Fruit fly (Drosophila melanogaster) whole organism, embryonic: Measurements from ENCODE around the gene dysf.

ENCODE experiments used
- B-H1 ChIP-seq: fragments of 200-800 bp; sonication (Bioruptor generic); IDR thresholded peaks from 3 replicates; pipeline ENCODE4 v1.3.6; 2022; ENCODE audit warnings: missing biosample characterization, missing genetic modification characterization
- CG10654 ChIP-seq: fragments of 200-800 bp; sonication (Bioruptor generic); optimal IDR thresholded peaks from 2 replicates; lab custom pipeline; 2016; ENCODE audit warnings: missing biosample characterization, missing genetic modification characterization
- CG11085 ChIP-seq: fragments of 200-800 bp; sonication (Bioruptor generic); IDR thresholded peaks from 2 replicates; pipeline ENCODE4 v1.3.6; 2022; ENCODE audit warnings: missing biosample characterization, missing genetic modification characterization
- CG1233 ChIP-seq: fragments of 200-800 bp; sonication (Bioruptor generic); optimal IDR thresholded peaks from 4 replicates; lab custom pipeline; 2018; ENCODE audit warnings: missing biosample characterization, mild to moderate bottlenecking, missing genetic modification characterization
- CG13424 ChIP-seq: fragments of 200-800 bp; sonication (Bioruptor generic); optimal IDR thresholded peaks from 2 replicates; lab custom pipeline; 2019; ENCODE audit warnings: missing biosample characterization, mild to moderate bottlenecking, missing genetic modification characterization, moderate library complexity
- CG14860 ChIP-seq: fragments of 200-800 bp; sonication (Bioruptor generic); IDR thresholded peaks from 3 replicates; pipeline ENCODE4 v1.3.6; 2022; ENCODE audit warnings: missing biosample characterization, missing genetic modification characterization; ENCODE audit not compliant: partially characterized antibody
- CG15269 ChIP-seq: fragments of 200-800 bp; sonication (Bioruptor generic); optimal IDR thresholded peaks from 2 replicates; lab custom pipeline; 2018; ENCODE audit warnings: missing biosample characterization, mild to moderate bottlenecking, missing genetic modification characterization, moderate library complexity
- CG15601 ChIP-seq: fragments of 200-800 bp; sonication (Bioruptor generic); optimal IDR thresholded peaks from 3 replicates; lab custom pipeline; 2019; ENCODE audit warnings: missing biosample characterization, mild to moderate bottlenecking, missing genetic modification characterization, moderate library complexity
- CG1603 ChIP-seq: fragments of 200-800 bp; sonication (Bioruptor generic); optimal IDR thresholded peaks from 2 replicates; lab custom pipeline; 2019; ENCODE audit warnings: missing biosample characterization, mild to moderate bottlenecking, missing genetic modification characterization, moderate library complexity
- CG17186 ChIP-seq: fragments of 200-800 bp; sonication (Bioruptor generic); optimal IDR thresholded peaks from 3 replicates; lab custom pipeline; 2017; ENCODE audit warnings: missing biosample characterization, missing genetic modification reagents, missing genetic modification characterization
- CG17359 ChIP-seq: fragments of 200-800 bp; sonication (Bioruptor generic); optimal IDR thresholded peaks from 3 replicates; lab custom pipeline; 2018; ENCODE audit warnings: missing biosample characterization, mild to moderate bottlenecking, missing genetic modification characterization, moderate library complexity
- CG18764 ChIP-seq: fragments of 200-800 bp; sonication (Bioruptor generic); optimal IDR thresholded peaks from 3 replicates; lab custom pipeline; 2016; ENCODE audit warnings: missing biosample characterization, missing genetic modification characterization
- CG4282 ChIP-seq: fragments of 200-800 bp; sonication (Bioruptor generic); optimal IDR thresholded peaks from 2 replicates; lab custom pipeline; 2016; ENCODE audit warnings: missing biosample characterization, missing genetic modification characterization
- CG5180 ChIP-seq: fragments of 200-800 bp; sonication (Bioruptor generic); optimal IDR thresholded peaks from 3 replicates; lab custom pipeline; 2017; ENCODE audit warnings: missing biosample characterization, missing genetic modification characterization, mild to moderate bottlenecking, moderate library complexity, missing genetic modification reagents
- CG5245 ChIP-seq: fragments of 200-800 bp; sonication (Bioruptor generic); optimal IDR thresholded peaks from 3 replicates; lab custom pipeline; 2016; ENCODE audit warnings: missing biosample characterization, missing genetic modification characterization
- CG6654 ChIP-seq: fragments of 200-800 bp; sonication (Bioruptor generic); optimal IDR thresholded peaks from 2 replicates; lab custom pipeline; 2017; ENCODE audit warnings: missing biosample characterization, mild to moderate bottlenecking, missing genetic modification characterization
- CG7839 ChIP-seq: fragments of 200-800 bp; sonication (Bioruptor generic); optimal IDR thresholded peaks from 3 replicates; lab custom pipeline; 2018; ENCODE audit warnings: missing biosample characterization, mild to moderate bottlenecking, missing genetic modification characterization, moderate library complexity
- CG8281 ChIP-seq: fragments of 200-800 bp; sonication (Bioruptor generic); optimal IDR thresholded peaks from 2 replicates; lab custom pipeline; 2018; ENCODE audit warnings: missing biosample characterization, mild to moderate bottlenecking, missing genetic modification characterization, moderate library complexity
- CG8944 ChIP-seq: fragments of 200-800 bp; sonication (Bioruptor generic); optimal IDR thresholded peaks from 3 replicates; lab custom pipeline; 2016; ENCODE audit warnings: missing biosample characterization, missing genetic modification characterization
- Doc3 ChIP-seq: fragments of 200-800 bp; sonication (Bioruptor generic); IDR thresholded peaks from 3 replicates; pipeline ENCODE4 v1.3.6; 2022; ENCODE audit warnings: missing biosample characterization, missing genetic modification characterization; ENCODE audit not compliant: partially characterized antibody
- Dp ChIP-seq: fragments of 200-800 bp; sonication (Bioruptor generic); optimal IDR thresholded peaks from 2 replicates; lab custom pipeline; 2018; ENCODE audit warnings: missing biosample characterization, mild to moderate bottlenecking, missing genetic modification characterization, moderate library complexity
- E2f1 ChIP-seq: fragments of 200-800 bp; sonication (Bioruptor generic); IDR thresholded peaks from 2 replicates; pipeline ENCODE4 v1.3.6; 2022; ENCODE audit warnings: missing biosample characterization, missing genetic modification characterization
- H15 ChIP-seq: fragments of 200-800 bp; sonication (Bioruptor generic); IDR thresholded peaks from 3 replicates; pipeline ENCODE4 v1.3.6; 2022; ENCODE audit warnings: missing biosample characterization, missing genetic modification characterization
- HLH4C ChIP-seq: fragments of 200-800 bp; sonication (Bioruptor generic); IDR thresholded peaks from 3 replicates; pipeline ENCODE4 v1.3.6; 2022; ENCODE audit warnings: missing biosample characterization, missing genetic modification characterization; ENCODE audit not compliant: partially characterized antibody
- HLHmδ ChIP-seq: fragments of 200-800 bp; sonication (Bioruptor generic); optimal IDR thresholded peaks from 2 replicates; lab custom pipeline; 2018; ENCODE audit warnings: missing biosample characterization, mild to moderate bottlenecking, missing genetic modification characterization, moderate library complexity
- MBD-R2 ChIP-seq: fragments of 200-800 bp; sonication (Bioruptor generic); IDR thresholded peaks from 2 replicates; pipeline ENCODE4 v1.3.6; 2022; ENCODE audit warnings: missing biosample characterization, missing genetic modification characterization
- Oli ChIP-seq: fragments of 200-800 bp; sonication (Bioruptor generic); optimal IDR thresholded peaks from 2 replicates; lab custom pipeline; 2018; ENCODE audit warnings: missing biosample characterization, mild to moderate bottlenecking, missing genetic modification characterization, moderate library complexity
- Sox102F ChIP-seq: fragments of 200-800 bp; sonication (Bioruptor generic); optimal IDR thresholded peaks from 2 replicates; lab custom pipeline; 2018; ENCODE audit warnings: missing biosample characterization, mild to moderate bottlenecking, missing genetic modification characterization, moderate library complexity
- Spps ChIP-seq: fragments of 200-800 bp; sonication (Bioruptor generic); optimal IDR thresholded peaks from 2 replicates; lab custom pipeline; 2018; ENCODE audit warnings: missing biosample characterization, mild to moderate bottlenecking, missing genetic modification characterization
- Tbp ChIP-seq: fragments of >200 bp; optimal IDR thresholded peaks from 2 replicates; lab custom pipeline; 2018; ENCODE audit warnings: missing biosample characterization, missing genetic modification characterization
- Xrp1 ChIP-seq: fragments of 200-800 bp; sonication (Bioruptor generic); IDR thresholded peaks from 2 replicates; pipeline ENCODE4 v1.3.6; 2022; ENCODE audit warnings: missing biosample characterization, missing genetic modification characterization
- amos ChIP-seq: fragments of 200-800 bp; sonication (Bioruptor generic); IDR thresholded peaks from 2 replicates; pipeline ENCODE4 v1.3.6; 2022; ENCODE audit warnings: missing biosample characterization, missing genetic modification characterization; ENCODE audit not compliant: partially characterized antibody
- bowl ChIP-seq: fragments of 200-800 bp; sonication (Bioruptor generic); IDR thresholded peaks from 2 replicates; pipeline ENCODE4 v1.3.6; 2022; ENCODE audit warnings: missing biosample characterization, missing genetic modification characterization
- cad ChIP-seq: fragments of >200 bp; optimal IDR thresholded peaks from 2 replicates; lab custom pipeline; 2017; ENCODE audit warnings: missing biosample characterization, missing genetic modification characterization
- cato ChIP-seq: fragments of 200-800 bp; sonication (Bioruptor generic); optimal IDR thresholded peaks from 2 replicates; lab custom pipeline; 2016; ENCODE audit warnings: missing biosample characterization, missing genetic modification characterization, borderline replicate concordance
- chinmo ChIP-seq: fragments of 200-800 bp; sonication (Bioruptor generic); IDR thresholded peaks from 4 replicates; pipeline ENCODE4 v1.3.6; 2022; ENCODE audit warnings: missing biosample characterization, missing genetic modification characterization; ENCODE audit not compliant: partially characterized antibody
- dmrt99B ChIP-seq: fragments of 200-800 bp; sonication (Bioruptor generic); optimal IDR thresholded peaks from 2 replicates; lab custom pipeline; 2018; ENCODE audit warnings: missing biosample characterization, mild to moderate bottlenecking, missing genetic modification characterization, moderate library complexity
- fd64A ChIP-seq: fragments of 200-800 bp; sonication (Bioruptor generic); optimal IDR thresholded peaks from 3 replicates; lab custom pipeline; 2018; ENCODE audit warnings: missing biosample characterization, mild to moderate bottlenecking, missing genetic modification characterization
- lilli ChIP-seq: fragments of 200-800 bp; sonication (Bioruptor generic); optimal IDR thresholded peaks from 3 replicates; lab custom pipeline; 2016; ENCODE audit warnings: missing biosample characterization, missing genetic modification characterization
- lmd ChIP-seq: fragments of 200-800 bp; sonication (Bioruptor generic); IDR thresholded peaks from 2 replicates; pipeline ENCODE4 v1.3.6; 2022; ENCODE audit warnings: missing biosample characterization, missing genetic modification characterization
- maf-S ChIP-seq: fragments of 200-800 bp; sonication (Bioruptor generic); optimal IDR thresholded peaks from 2 replicates; lab custom pipeline; 2016; ENCODE audit warnings: missing biosample characterization, missing genetic modification characterization
- nom ChIP-seq: fragments of 200-800 bp; sonication (Bioruptor generic); optimal IDR thresholded peaks from 2 replicates; lab custom pipeline; 2017; ENCODE audit warnings: missing biosample characterization, missing genetic modification characterization, mild to moderate bottlenecking, moderate library complexity, missing genetic modification reagents
- p53 ChIP-seq: fragments of 200-800 bp; sonication (Bioruptor generic); optimal IDR thresholded peaks from 2 replicates; lab custom pipeline; 2016; ENCODE audit warnings: missing biosample characterization, missing genetic modification characterization
- pb ChIP-seq: fragments of 200-800 bp; sonication (Bioruptor generic); optimal IDR thresholded peaks from 3 replicates; lab custom pipeline; 2016; ENCODE audit warnings: missing biosample characterization, missing genetic modification characterization
- pum ChIP-seq: fragments of 200-800 bp; sonication (Bioruptor generic); optimal IDR thresholded peaks from 2 replicates; lab custom pipeline; 2016; ENCODE audit warnings: missing biosample characterization, missing genetic modification characterization
- slp2 ChIP-seq: fragments of 200-800 bp; sonication (Bioruptor generic); optimal IDR thresholded peaks from 2 replicates; lab custom pipeline; 2016; ENCODE audit warnings: missing biosample characterization, missing genetic modification characterization
- sug ChIP-seq: fragments of 200-800 bp; optimal IDR thresholded peaks from 2 replicates; lab custom pipeline; 2019; ENCODE audit warnings: missing biosample characterization, mild to moderate bottlenecking, missing genetic modification characterization, moderate library complexity
- toy ChIP-seq: fragments of 200-800 bp; sonication (Bioruptor generic); IDR thresholded peaks from 2 replicates; pipeline ENCODE4 v1.3.6; 2022; ENCODE audit warnings: missing biosample characterization, missing genetic modification characterization
- ttk ChIP-seq: fragments of 200-800 bp; sonication (Bioruptor generic); IDR thresholded peaks from 2 replicates; pipeline ENCODE4 v2.1.2; 2022; ENCODE audit warnings: missing biosample characterization, missing genetic modification characterization

Gene dysf

dm6 chr3R:26104302-26105140 is 6.0 kb upstream of the dysf start (continued):
- TF ChIP-seq pb (GFP tag; lab: Kevin White, UChicago) (no peak), maf-S (GFP tag; lab: Kevin White, UChicago) (no peak), Doc3 (no peak), ttk (no peak), slp2 (no peak), p53 (GFP tag; lab: Kevin White, UChicago) (no peak), fd64A (no peak), CG7839 (tag; lab: Kevin White, UChicago) (peak; percentile 42), CG15269 (peak; percentile 42), chinmo (GFP tag; lab: Robert Waterston, UW) (0 out of 4 replicates have a peak, but pooled peaks have one; percentile 30), Oli (no peak), CG18764 (GFP tag; lab: Kevin White, UChicago) (no peak), CG15601 (tag; lab: Kevin White, UChicago) (no peak), CG10654 (GFP tag; lab: Kevin White, UChicago) (no peak), Dp (no peak), Sox102F (GFP tag; lab: Kevin White, UChicago) (peak; percentile 23), Xrp1 (peak; percentile 12), CG5245 (GFP tag; lab: Kevin White, UChicago) (no peak), lilli (GFP tag; lab: Kevin White, UChicago) (peak; percentile 49), CG13424 (tag; lab: Kevin White, UChicago) (no peak), lmd (GFP tag; lab: Robert Waterston, UW) (no peak; the same call in 1 of the 2 replicates), MBD-R2 (GFP tag; lab: Robert Waterston, UW) (peak; percentile 8; the same call in 1 of the 2 replicates), Tbp (no peak), CG1233 (peak; percentile 28), cato (no peak), CG5180 (GFP tag; lab: Kevin White, UChicago) (no peak), CG14860 (no peak), sug (no peak), CG8944 (no peak), nom (no peak), CG8281 (no peak), cad (no peak), CG17186 (GFP tag; lab: Kevin White, UChicago) (no peak), Spps (tag; lab: Kevin White, UChicago) (no peak), HLH4C (no peak), amos (GFP tag; lab: Robert Waterston, UW) (no peak), pum (no peak), E2f1 (GFP tag; lab: Robert Waterston, UW) (no peak), CG6654 (no peak), CG1603 (no peak), bowl (no peak), CG17359 (tag; lab: Kevin White, UChicago) (peak; percentile 4), H15 (GFP tag; lab: Robert Waterston, UW) (no peak), toy (GFP tag; lab: Robert Waterston, UW) (no peak), CG4282 (GFP tag; lab: Kevin White, UChicago) (no peak), B-H1 (GFP tag; lab: Robert Waterston, UW) (no peak), CG11085 (GFP tag; lab: Robert Waterston, UW) (no peak), HLHmδ (GFP tag; lab: Kevin White, UChicago) (no peak), dmrt99B (tag; lab: Kevin White, UChicago) (peak; percentile 26)
